Worm (Caenorhabditis elegans): ENCODE results near the gene F56F11.4.

- no peak for TF ChIP-seq dao-5 (tag; optimal IDR thresholded peaks at IDR 0.05)
- no peak for TF ChIP-seq him-1 (tag; optimal IDR thresholded peaks at IDR 0.05)
Measured at ce11 chrIII:2914029-2914428, 58.0 kb downstream of the F56F11.4 start.

Measured in whole organism, L4/young adult.